Worm (Caenorhabditis elegans) whole organism, L2 larva: ENCODE results near the gene pak-1.

ENCODE experiments used
- Y55F3AM.14 ChIP-seq: fragments of 200-800 bp; sonication (Bioruptor generic); optimal IDR thresholded peaks from 2 replicates; lab custom pipeline; 2018; ENCODE audit warnings: mild to moderate bottlenecking, missing genetic modification characterization, missing compliant biosample characterization
- ama-1 ChIP-seq: fragments of 150-350 bp; optimal IDR thresholded peaks from 2 replicates; lab custom pipeline; 2018; ENCODE audit warnings: inconsistent platforms
- egl-27 ChIP-seq: sonication (generic microtip); optimal IDR thresholded peaks from 3 replicates; lab custom pipeline; 2017; ENCODE audit warnings: missing biosample characterization, missing genetic modification reagents, missing genetic modification characterization
- elt-3 ChIP-seq: sonication (generic microtip); optimal IDR thresholded peaks from 2 replicates; lab custom pipeline; 2017; ENCODE audit warnings: missing biosample characterization, missing genetic modification characterization
- mdl-1 ChIP-seq, 2 experiments: fragments of 150-350 bp in 1 of 2; sonication (generic microtip) in 1 of 2; optimal IDR thresholded peaks; 2 replicates each; lab custom pipeline; 2017; ENCODE audit warnings: missing biosample characterization in 2 of 2, missing genetic modification characterization in 2 of 2
- nhr-11 ChIP-seq: fragments of 150-350 bp; optimal IDR thresholded peaks from 2 replicates; lab custom pipeline; 2014; ENCODE audit warnings: missing biosample characterization, missing genetic modification characterization
- nhr-6 ChIP-seq: fragments of 150-350 bp; optimal IDR thresholded peaks from 2 replicates; lab custom pipeline; 2014; ENCODE audit warnings: missing biosample characterization, missing genetic modification characterization
- sem-4 ChIP-seq: fragments of 150-350 bp; optimal IDR thresholded peaks from 2 replicates; lab custom pipeline; 2014; ENCODE audit warnings: missing biosample characterization, missing genetic modification reagents, missing genetic modification characterization

DNA sequence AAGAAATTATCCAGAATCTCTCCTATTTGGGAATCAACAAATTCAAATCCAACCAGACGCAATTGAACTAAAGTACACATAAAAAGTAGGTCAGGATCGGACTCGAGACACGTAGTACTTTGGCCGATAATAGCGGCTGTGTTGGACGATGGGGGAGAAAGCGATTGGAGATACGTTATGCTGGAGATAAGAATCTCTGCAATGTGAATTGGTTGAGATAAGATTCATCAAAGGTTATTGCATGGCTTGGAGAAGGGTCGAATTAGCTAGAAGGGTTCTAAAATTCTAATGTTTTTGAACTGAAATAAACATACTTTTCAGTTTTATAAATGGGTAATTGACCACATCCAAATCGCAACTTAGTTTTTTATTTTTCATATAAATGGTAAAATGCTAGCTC, 44.1 kb upstream of the pak-1 start:
- no peak for TF ChIP-seq elt-3 (tag; lab: Kevin White, UChicago)
- no peak for TF ChIP-seq nhr-11 (tag; lab: Kevin White, UChicago)
- no peak for TF ChIP-seq nhr-6 (tag; lab: Kevin White, UChicago)
- no peak for TF ChIP-seq Y55F3AM.14 (GFP tag; lab: Kevin White, UChicago)
- TF ChIP-seq sem-4 (tag; lab: Kevin White, UChicago) = peak; percentile 27
- TF ChIP-seq ama-1 (lab: Kevin White, UChicago) = no peak
- TF ChIP-seq mdl-1 (tag; optimal IDR thresholded peaks at IDR 0.05; lab: Kevin White, UChicago) = no peak
- no peak for TF ChIP-seq egl-27 (tag; lab: Kevin White, UChicago)
